Worm (Caenorhabditis elegans) whole organism, mixed stage, embryonic: ENCODE data around the gene scpl-4.

Source experiments
- nhr-76 ChIP-seq: sonication (generic microtip); optimal IDR thresholded peaks from 2 replicates; lab custom pipeline; 2017; ENCODE audit warnings: missing biosample characterization, missing genetic modification characterization
- unc-62 ChIP-seq: fragments of 150-350 bp; optimal IDR thresholded peaks from 2 replicates; lab custom pipeline; 2014; ENCODE audit warnings: missing biosample characterization, missing genetic modification reagents, missing genetic modification characterization
- ztf-11 ChIP-seq: fragments of 150-350 bp; optimal IDR thresholded peaks from 2 replicates; lab custom pipeline; 2014; ENCODE audit warnings: missing biosample characterization, missing genetic modification characterization

ce11 chrV:10630497-10630896 is 31.6 kb downstream of the scpl-4 start:
- TF ChIP-seq nhr-76 (tag; lab: Kevin White, UChicago) (no peak), ztf-11 (tag; lab: Kevin White, UChicago) (no peak), unc-62 (GFP tag; lab: Kevin White, UChicago) (no peak)
